Fruit fly (Drosophila melanogaster) ovary, adult (tissue): Measurements from ENCODE around the gene Patsas.

Source experiments
- CG17801 ChIP-seq: fragments of 200-800 bp; optimal IDR thresholded peaks from 2 replicates; lab custom pipeline; 2019; ENCODE audit warnings: missing biosample characterization, mild to moderate bottlenecking, missing genetic modification characterization, moderate library complexity; ENCODE audit not compliant: partially characterized antibody

Patsas gene

DNA sequence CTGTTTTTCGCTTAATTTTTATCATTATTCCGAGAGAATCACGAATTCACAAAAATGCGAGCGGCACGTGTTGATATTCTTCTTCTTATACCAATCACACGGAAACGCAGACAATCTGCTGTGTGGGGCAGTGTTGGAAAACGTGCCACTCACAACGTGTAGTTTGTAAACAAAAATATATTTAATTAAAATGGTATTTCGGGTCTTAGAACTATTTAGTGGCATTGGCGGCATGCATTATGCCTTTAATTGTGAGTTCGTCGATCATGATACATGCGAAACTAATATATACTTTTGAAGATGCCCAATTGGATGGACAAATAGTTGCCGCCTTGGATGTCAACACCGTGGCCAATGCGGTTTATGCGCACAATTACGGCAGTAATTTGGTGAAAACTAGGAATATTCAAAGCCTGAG is 6.7 kb downstream of the Patsas start, which contains the start of the genes CG6712 and Mt2:
Gene CG6712, minus strand, starts transcription at position 116 of the 418 bp plus-strand sequence.
Gene Mt2, plus strand, starts transcription at position 130 of the 418 bp plus-strand sequence.
- no peak for TF ChIP-seq CG17801 (GFP tag; lab: Kevin White, UChicago)

dm6 chr2L:12093652-12094051 is 9.4 kb downstream of the Patsas start:
- TF ChIP-seq CG17801 (GFP tag; lab: Kevin White, UChicago): no peak

DNA sequence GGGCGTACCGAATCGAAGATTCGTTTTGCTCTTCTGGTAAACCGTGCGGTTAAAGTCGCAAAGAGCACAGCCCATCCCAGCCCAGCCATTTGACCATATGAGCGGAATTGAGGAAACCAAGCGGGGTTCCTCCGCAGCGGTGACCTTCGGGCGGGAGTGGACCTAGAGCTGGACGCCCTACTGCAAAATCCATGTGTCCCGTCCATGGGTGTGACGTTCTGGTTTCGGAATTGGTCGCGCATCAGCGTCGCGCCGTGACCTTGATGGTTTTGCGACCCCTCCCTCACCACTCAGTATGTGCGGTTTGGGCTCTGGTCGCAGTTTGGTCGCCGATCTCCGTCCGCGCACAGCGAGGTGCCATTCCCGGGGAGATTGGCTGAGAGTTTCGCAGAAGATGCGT is 10.4 kb downstream of the Patsas start:
- no peak for TF ChIP-seq CG17801 (GFP tag; lab: Kevin White, UChicago)

DNA sequence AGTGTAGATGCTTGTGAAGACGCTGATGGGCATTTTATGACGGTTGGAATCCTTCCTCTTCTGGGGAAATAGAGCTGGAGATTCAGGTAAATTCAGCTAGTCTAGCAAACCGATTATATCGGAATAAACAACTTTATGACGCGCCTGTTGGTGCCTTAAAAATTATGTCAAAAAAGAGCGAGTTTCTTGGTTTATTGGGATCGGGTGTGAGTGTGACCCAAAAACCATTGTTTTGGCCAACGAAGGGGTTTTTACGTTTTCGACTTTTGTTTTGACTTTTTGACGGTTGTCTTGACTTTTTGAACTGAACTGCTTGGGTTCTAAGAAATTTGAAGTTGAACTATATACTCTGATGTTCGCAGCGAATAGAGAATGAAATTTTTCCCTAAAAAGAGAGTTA is 11.0 kb downstream of the Patsas start:
- TF ChIP-seq CG17801 (GFP tag; lab: Kevin White, UChicago): no peak

DNA sequence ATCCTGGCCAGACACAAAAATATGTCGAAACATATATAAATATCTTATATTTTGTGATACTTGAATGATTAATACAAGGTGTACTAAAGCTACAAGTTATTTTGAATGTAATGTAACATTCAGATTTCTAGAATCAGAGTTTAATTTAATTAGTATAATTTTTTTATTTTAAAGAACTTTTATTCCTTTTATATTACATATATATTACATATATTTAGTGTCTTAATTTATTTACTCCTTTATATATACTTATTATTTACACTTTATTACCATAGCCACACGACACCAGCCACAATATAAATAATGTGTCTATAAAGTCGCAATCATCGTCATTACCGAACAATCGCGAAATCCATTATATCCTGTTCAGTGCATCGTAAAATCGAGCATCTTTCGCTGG is 11.6 kb downstream of the Patsas start, which contains the start of gene Pex19:
Gene Pex19, plus strand, starts transcription at position 301 of the 400 bp plus-strand sequence.
- no peak for TF ChIP-seq CG17801 (GFP tag; lab: Kevin White, UChicago)

DNA sequence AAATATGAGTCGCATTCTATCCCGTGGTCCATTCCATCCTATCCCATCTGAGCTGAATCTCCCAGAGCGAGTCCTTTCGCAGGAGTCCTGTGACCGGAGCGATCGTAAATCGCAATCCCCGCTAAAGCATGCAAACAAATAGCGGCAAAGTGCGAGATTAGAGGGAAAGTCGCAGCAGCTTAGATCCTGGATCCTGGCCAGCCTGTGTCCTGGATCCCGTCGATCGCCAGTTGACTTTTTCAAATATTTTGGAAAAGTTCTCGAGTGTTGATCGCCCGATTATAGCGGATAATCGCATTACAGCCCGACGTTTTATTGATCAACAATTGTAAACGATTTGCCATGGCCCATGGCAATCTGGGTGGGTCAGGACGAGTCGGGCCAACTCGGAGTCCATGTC is 13.9 kb downstream of the Patsas start:
- no peak for TF ChIP-seq CG17801 (GFP tag; lab: Kevin White, UChicago)

DNA sequence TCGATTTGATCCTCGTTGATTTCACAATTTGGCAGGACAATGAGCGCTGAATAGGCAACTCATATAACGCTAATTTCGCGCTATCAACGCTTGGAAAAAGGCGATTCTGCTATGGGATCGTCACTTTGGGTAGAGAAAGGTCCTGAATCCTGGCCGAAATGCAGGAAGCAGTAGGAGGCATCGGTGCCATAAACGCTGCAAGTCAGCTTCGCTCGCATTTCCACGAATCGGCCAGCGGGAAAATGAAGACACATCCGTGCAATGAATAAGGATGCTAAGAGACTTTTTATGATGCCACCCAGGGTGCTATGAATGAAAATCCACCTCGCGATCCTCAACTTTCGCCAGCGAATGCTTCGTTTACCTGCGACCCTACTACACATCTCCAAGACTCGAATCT is 15.6 kb downstream of the Patsas start:
- no peak for TF ChIP-seq CG17801 (GFP tag; lab: Kevin White, UChicago)

DNA sequence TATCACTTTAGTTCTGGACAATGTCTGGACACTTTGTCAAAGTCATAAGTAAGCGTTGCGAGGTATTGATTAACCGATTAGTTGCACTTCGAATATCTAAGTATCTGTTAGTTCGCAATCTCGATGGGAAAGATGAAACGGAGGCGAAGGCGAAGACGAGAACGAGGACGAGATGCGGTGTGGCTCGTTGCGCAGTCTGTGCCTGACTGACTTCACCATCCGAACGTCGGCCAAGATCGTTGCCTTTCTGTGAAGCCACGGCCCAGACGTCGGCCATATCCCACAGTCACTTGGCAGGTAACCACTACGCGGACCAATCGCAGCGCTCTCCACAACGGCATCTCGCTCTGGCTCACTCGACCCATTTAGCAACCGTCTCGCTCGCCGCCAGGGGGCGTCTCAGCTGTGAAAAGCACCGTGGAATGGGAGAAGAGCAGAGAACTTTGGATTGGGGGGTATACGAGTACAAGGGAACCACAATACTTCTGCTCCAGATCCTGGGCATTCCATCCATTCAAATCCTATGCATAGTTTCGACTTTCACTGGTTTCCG is 17.4 kb downstream of the Patsas start, which contains the start of gene prd:
Gene prd, minus strand, starts transcription at position 209 of the 553 bp plus-strand sequence.
- no peak for TF ChIP-seq CG17801 (GFP tag; lab: Kevin White, UChicago)

DNA sequence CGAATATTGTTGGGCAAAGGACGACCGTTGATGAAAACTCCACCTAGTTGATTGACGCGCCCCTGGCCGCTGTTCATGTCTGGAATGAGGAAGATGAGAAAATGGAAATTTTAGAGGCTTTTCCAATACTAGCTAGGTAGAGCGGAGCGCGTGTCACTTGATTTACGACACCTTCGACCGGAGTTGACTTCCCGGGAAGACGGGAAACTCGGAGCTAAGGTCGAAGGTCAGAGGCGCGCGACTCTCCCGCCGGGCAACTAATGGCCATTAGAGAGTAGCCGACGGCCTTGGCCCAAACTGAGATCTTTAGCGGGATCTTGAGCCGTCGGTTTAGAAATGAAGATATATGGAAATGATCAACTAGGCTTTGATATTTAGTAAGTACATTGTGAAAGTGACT is 18.1 kb downstream of the Patsas start:
- TF ChIP-seq CG17801 (GFP tag; lab: Kevin White, UChicago): no peak

dm6 chr2L:12081118-12081665 is 21.9 kb downstream of the Patsas start:
- TF ChIP-seq CG17801 (GFP tag; lab: Kevin White, UChicago): no peak

dm6 chr2L:12079827-12080381 is 23.2 kb downstream of the Patsas start:
- TF ChIP-seq CG17801 (GFP tag; lab: Kevin White, UChicago): no peak

dm6 chr2L:12078695-12079094 is 24.4 kb downstream of the Patsas start:
- no peak for TF ChIP-seq CG17801 (GFP tag; lab: Kevin White, UChicago)

DNA sequence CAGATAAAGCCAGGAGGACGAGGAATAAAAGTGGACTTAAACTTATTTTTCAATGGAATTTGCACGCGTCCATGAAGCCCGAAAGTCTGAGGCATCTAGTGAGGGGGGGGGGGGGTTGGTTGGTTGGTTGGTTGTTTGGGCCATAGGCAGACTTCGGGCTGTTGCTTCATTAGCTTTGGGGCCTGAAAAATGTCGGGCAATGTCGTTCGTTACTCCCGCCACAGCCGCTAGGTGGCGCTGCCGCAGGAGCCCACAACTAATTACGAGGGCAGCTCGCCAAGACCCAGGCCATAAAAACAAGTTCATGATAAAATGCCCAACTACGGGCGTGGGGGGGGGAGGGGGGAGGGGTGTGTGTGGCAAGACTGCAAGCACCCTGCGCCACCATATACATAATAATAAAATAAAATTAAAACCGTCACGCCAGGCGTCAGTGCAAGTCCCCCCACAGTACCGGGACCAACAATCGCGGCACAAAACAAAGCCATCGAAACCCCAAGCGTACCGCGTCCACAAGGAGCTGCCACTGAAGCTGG is 24.9 kb downstream of the Patsas start:
- no peak for TF ChIP-seq CG17801 (GFP tag; lab: Kevin White, UChicago)

DNA sequence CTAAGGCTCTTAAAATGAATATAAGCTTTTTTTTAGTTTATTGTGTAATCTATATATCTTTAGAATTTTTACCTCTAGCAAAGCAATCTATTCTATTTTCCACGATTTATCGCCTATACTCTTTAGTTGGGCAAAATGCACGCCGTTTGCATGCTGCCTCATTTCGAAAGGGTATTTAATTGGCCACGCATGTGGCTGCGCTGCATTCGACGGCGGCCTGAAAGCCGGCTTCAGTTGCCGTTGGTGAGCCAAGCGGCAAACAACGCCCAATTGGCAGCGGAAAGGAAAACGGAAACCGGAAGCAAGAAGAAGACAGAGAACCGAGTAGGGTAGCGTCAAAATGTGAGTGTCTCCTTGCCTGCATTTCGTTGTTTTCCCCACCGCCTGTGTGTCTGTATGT is 27.2 kb downstream of the Patsas start, which contains the start of gene CG14947:
Gene CG14947, plus strand, starts transcription at position 251 of the 400 bp plus-strand sequence.
- TF ChIP-seq CG17801 (GFP tag; lab: Kevin White, UChicago): no peak

- no peak for TF ChIP-seq CG17801 (GFP tag; lab: Kevin White, UChicago)
These were observed 36.4 kb downstream of the Patsas start, which contains the start of gene firl for dm6 chr2L:12066617-12067251. Gene firl (minus strand): TSS chr2L:12066775.
